Fruit fly (Drosophila melanogaster) S2 (cell line): ENCODE results near the gene CG2225.

Source experiments
- CG8478 ChIP-seq: fragments of >200 bp; optimal IDR thresholded peaks from 2 replicates; lab custom pipeline; 2018
- CTCF ChIP-seq, 2 experiments: fragments of >200 bp; optimal IDR thresholded peaks; 2 replicates each; lab custom pipeline; 2018

dm6 chr2L:21683768-21684225, 6.5 kb upstream of the CG2225 start, which contains the start of gene nolo:
- TF ChIP-seq CTCF (optimal IDR thresholded peaks at IDR 0.05; lab: Kevin White, UChicago): peak in 1 of 2 experiments; percentile 50
- no peak for TF ChIP-seq CG8478 (lab: Kevin White, UChicago)
